Fruit fly (Drosophila melanogaster): Measurements from ENCODE around the gene CG4456.

- TF ChIP-seq Dfd (GFP tag; optimal IDR thresholded peaks at IDR 0.05) (no peak), Hr83 (GFP tag; optimal IDR thresholded peaks at IDR 0.05; ENCODE audit: poor library complexity, severe bottlenecking) (no peak), br (GFP tag; optimal IDR thresholded peaks at IDR 0.05) (no peak), OdsH (GFP tag; optimal IDR thresholded peaks at IDR 0.05) (no peak)
Measured at dm6 chr3L:9399855-9400254, 27.3 kb downstream of the CG4456 start.
